Worm (Caenorhabditis elegans): ENCODE measurements around the gene F13E9.19.
A peak's percentile ranks its signal among the peaks of the same experiment; 100 is the strongest.

F13E9.19 gene

ce11 chrIV:10933062-10933552 lies 33.9 kb downstream of the F13E9.19 start, which contains the start of the genes dnc-1 and lsm-7:
dnc-1 (minus strand) TSS chrIV:10933203.
lsm-7 (plus strand) TSS chrIV:10933502.
- TF ChIP-seq F16B12.6 (tag; optimal IDR thresholded peaks at IDR 0.05) = peak; percentile 39
- no peak for TF ChIP-seq ceh-90 (tag; optimal IDR thresholded peaks at IDR 0.05)
- peak; percentile 50 for TF ChIP-seq egl-13 (tag; optimal IDR thresholded peaks at IDR 0.05)
- no peak for TF ChIP-seq ces-1 (GFP tag; optimal IDR thresholded peaks at IDR 0.05)
- TF ChIP-seq pag-3 (tag; optimal IDR thresholded peaks at IDR 0.05; ENCODE audit: borderline replicate concordance, insufficient read depth) = no peak
- peak; percentile 80 for TF ChIP-seq rnt-1 (tag; optimal IDR thresholded peaks at IDR 0.05)
- TF ChIP-seq nhr-19 (GFP tag; conservative IDR thresholded peaks at IDR 0.05) = peak; percentile 50
- TF ChIP-seq ztf-11 (tag; optimal IDR thresholded peaks at IDR 0.05) = no peak
- no peak for TF ChIP-seq fkh-4 (tag; optimal IDR thresholded peaks at IDR 0.05; ENCODE audit: borderline replicate concordance)
- TF ChIP-seq lsy-2 (tag; optimal IDR thresholded peaks at IDR 0.05) = peak; percentile 77 to 87
- TF ChIP-seq nhr-71 (tag; optimal IDR thresholded peaks at IDR 0.05) = peak; percentile 84
- TF ChIP-seq C04F5.9 (tag; optimal IDR thresholded peaks at IDR 0.05) = no peak
- peak; percentile 27; the same call in 1 of the 2 replicates for TF ChIP-seq mab-9 (GFP tag; IDR thresholded peaks at IDR 0.05)
- peak; percentile 69 to 79 (median 69) for TF ChIP-seq dpl-1 (GFP tag; optimal IDR thresholded peaks at IDR 0.05)
- no peak for TF ChIP-seq hlh-17 (GFP tag; optimal IDR thresholded peaks at IDR 0.05; ENCODE audit: borderline replicate concordance)
- TF ChIP-seq unc-130 (tag; optimal IDR thresholded peaks at IDR 0.05) = peak; percentile 9
- peak; percentile 41 for TF ChIP-seq hpl-2 (GFP tag; optimal IDR thresholded peaks at IDR 0.05)
- TF ChIP-seq ztf-4 (tag; optimal IDR thresholded peaks at IDR 0.05) = no peak
- TF ChIP-seq nhr-237 (tag; optimal IDR thresholded peaks at IDR 0.05) = no peak
- peak; percentile 72 for TF ChIP-seq swsn-7 (tag; optimal IDR thresholded peaks at IDR 0.05)
- TF ChIP-seq egl-27 (tag; optimal IDR thresholded peaks at IDR 0.05) = peak in 1 of 2 experiments; percentile 3
- TF ChIP-seq ama-1 (optimal IDR thresholded peaks at IDR 0.05) = no peak
- peak; percentile 68 for TF ChIP-seq lin-13 (GFP tag; optimal IDR thresholded peaks at IDR 0.05)
- TF ChIP-seq xbp-1 (tag; optimal IDR thresholded peaks at IDR 0.05) = peak; percentile 57
- TF ChIP-seq sox-4 (tag; optimal IDR thresholded peaks at IDR 0.05) = no peak
- TF ChIP-seq alr-1 (tag; optimal IDR thresholded peaks at IDR 0.05; ENCODE audit: borderline replicate concordance) = no peak
- no peak for TF ChIP-seq hlh-4 (tag; optimal IDR thresholded peaks at IDR 0.05)
- no peak for TF ChIP-seq tlp-1 (tag; optimal IDR thresholded peaks at IDR 0.05)
- TF ChIP-seq nhr-85 (tag) = peak; percentile 82
- TF ChIP-seq elt-2 (tag; optimal IDR thresholded peaks at IDR 0.05) = peak; percentile 6
- peak; percentile 45 for TF ChIP-seq fos-1 (tag; optimal IDR thresholded peaks at IDR 0.05)
- no peak for TF ChIP-seq nhr-76 (tag; optimal IDR thresholded peaks at IDR 0.05)
- peak; percentile 64 for TF ChIP-seq snpc-4 (tag; optimal IDR thresholded peaks at IDR 0.05)
- TF ChIP-seq unc-98 (GFP tag; IDR thresholded peaks at IDR 0.05) = no peak
- TF ChIP-seq snu-23 (GFP tag; optimal IDR thresholded peaks at IDR 0.05) = peak; percentile 76
- no peak for TF ChIP-seq sup-37 (GFP tag; optimal IDR thresholded peaks at IDR 0.05)
- peak; percentile 48 for TF ChIP-seq dsc-1 (tag; optimal IDR thresholded peaks at IDR 0.05)
- no peak for TF ChIP-seq C34B4.2 (tag; optimal IDR thresholded peaks at IDR 0.05)
- peak; percentile 67 for TF ChIP-seq jun-1 (tag; optimal IDR thresholded peaks at IDR 0.05)
- TF ChIP-seq isw-1 (GFP tag; IDR thresholded peaks at IDR 0.05) = peak; percentile 62
- no peak for TF ChIP-seq lir-3 (tag; optimal IDR thresholded peaks at IDR 0.05; ENCODE audit: poor library complexity)
- TF ChIP-seq ceh-82 (tag; optimal IDR thresholded peaks at IDR 0.05) = peak; percentile 53 to 73 (median 63)
- peak; percentile 76 to 82 for TF ChIP-seq lin-35 (GFP tag; optimal IDR thresholded peaks at IDR 0.05)
- TF ChIP-seq C16A3.4 (tag; optimal IDR thresholded peaks at IDR 0.05) = peak; percentile 90
- no peak for TF ChIP-seq zag-1 (tag; optimal IDR thresholded peaks at IDR 0.05)
- TF ChIP-seq unc-30 (tag; optimal IDR thresholded peaks at IDR 0.05) = no peak
- TF ChIP-seq efl-3 (GFP tag; optimal IDR thresholded peaks at IDR 0.05) = no peak
- TF ChIP-seq mdl-1 (tag; optimal IDR thresholded peaks at IDR 0.05) = peak in 1 of 2 experiments; percentile 34
- TF ChIP-seq ets-5 (GFP tag; IDR thresholded peaks at IDR 0.05) = no peak
- TF ChIP-seq efl-1 (optimal IDR thresholded peaks at IDR 0.05) = peak; percentile 64 to 77
- peak; percentile 77 to 96 for TF ChIP-seq efl-1 (GFP tag; optimal IDR thresholded peaks at IDR 0.05 in 1 of 2)
- TF ChIP-seq nhr-90 (tag; optimal IDR thresholded peaks at IDR 0.05; ENCODE audit: poor library complexity) = peak; percentile 20
